Fruit fly (Drosophila melanogaster): ENCODE measurements around the gene CG43610.

DNA sequence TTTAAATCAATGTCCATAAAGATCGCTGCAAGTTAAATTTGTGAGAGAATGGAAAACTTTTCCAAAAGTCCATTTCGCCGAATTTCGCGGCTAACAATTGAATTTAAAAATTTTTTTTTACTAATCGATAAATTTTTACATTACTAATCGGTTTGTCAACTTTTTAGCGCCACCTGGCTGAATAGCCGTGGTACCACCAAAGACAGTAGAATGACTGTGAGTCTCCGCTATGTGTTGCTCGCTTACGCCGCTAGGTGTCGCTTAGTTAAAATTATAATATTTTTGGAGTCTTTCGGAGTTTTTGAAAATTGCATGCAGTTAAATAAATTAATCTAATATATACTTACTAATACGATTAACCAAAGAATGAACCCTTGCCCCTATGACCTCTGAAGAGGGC is 1.6 kb upstream of the CG43610 start:
- no peak for TF ChIP-seq usp (GFP tag; optimal IDR thresholded peaks at IDR 0.05)
- no peak for TF ChIP-seq CG8478 (optimal IDR thresholded peaks at IDR 0.05)
